Worm (Caenorhabditis elegans) whole organism, late embryonic: ENCODE results near the gene R151.2.

Experiments used
- C08G9.2 ChIP-seq: sonication (generic microtip); optimal IDR thresholded peaks from 2 replicates; lab custom pipeline; 2016; ENCODE audit warnings: mild to moderate bottlenecking, missing genetic modification characterization, moderate library complexity, missing compliant biosample characterization
- ama-1 ChIP-seq: fragments of 150-350 bp; optimal IDR thresholded peaks from 2 replicates; lab custom pipeline; 2014
- ceh-19 ChIP-seq: fragments of 200-800 bp; sonication (Bioruptor generic); optimal IDR thresholded peaks from 2 replicates; lab custom pipeline; 2018; ENCODE audit warnings: mild to moderate bottlenecking, missing genetic modification characterization, missing compliant biosample characterization
- ceh-2 ChIP-seq: sonication (generic microtip); optimal IDR thresholded peaks from 2 replicates; lab custom pipeline; 2016; ENCODE audit warnings: missing genotype, missing genetic modification characterization, missing compliant biosample characterization
- ceh-22 ChIP-seq: sonication (generic microtip); optimal IDR thresholded peaks from 2 replicates; lab custom pipeline; 2017; ENCODE audit warnings: missing biosample characterization, missing genetic modification characterization
- ceh-45 ChIP-seq: fragments of 200-800 bp; sonication (Bioruptor generic); IDR thresholded peaks from 2 replicates; pipeline ENCODE4 v1.3.6; 2022; ENCODE audit warnings: missing genetic modification reagents, missing genetic modification characterization, missing compliant biosample characterization
- ceh-9 ChIP-seq: sonication (generic microtip); optimal IDR thresholded peaks from 2 replicates; lab custom pipeline; 2016; ENCODE audit warnings: mild to moderate bottlenecking, missing genetic modification characterization, inconsistent platforms, missing compliant biosample characterization
- hlh-13 ChIP-seq: fragments of 200-800 bp; sonication (Bioruptor generic); optimal IDR thresholded peaks from 2 replicates; lab custom pipeline; 2018; ENCODE audit warnings: mild to moderate bottlenecking, missing genetic modification characterization, missing compliant biosample characterization
- hlh-6 ChIP-seq: sonication (generic microtip); optimal IDR thresholded peaks from 2 replicates; lab custom pipeline; 2016; ENCODE audit warnings: missing genotype, missing genetic modification characterization, missing compliant biosample characterization
- pha-4 ChIP-seq: fragments of 150-350 bp; optimal IDR thresholded peaks from 2 replicates; lab custom pipeline; 2018; ENCODE audit warnings: missing biosample characterization, missing genetic modification reagents, missing genetic modification characterization
- pqm-1 ChIP-seq: sonication (generic microtip); optimal IDR thresholded peaks from 2 replicates; lab custom pipeline; 2016; ENCODE audit warnings: missing genetic modification characterization, missing compliant biosample characterization
- ttx-3 ChIP-seq: sonication (generic microtip); optimal IDR thresholded peaks from 2 replicates; lab custom pipeline; 2016; ENCODE audit warnings: missing genetic modification reagents, missing genetic modification characterization, missing compliant biosample characterization
- unc-55 ChIP-seq: sonication (generic microtip); optimal IDR thresholded peaks from 2 replicates; lab custom pipeline; 2017; ENCODE audit warnings: missing biosample characterization, missing genetic modification reagents, missing genetic modification characterization
- zip-5 ChIP-seq: sonication (generic microtip); optimal IDR thresholded peaks from 2 replicates; lab custom pipeline; 2016; ENCODE audit warnings: missing genetic modification characterization, missing compliant biosample characterization

ce11 chrIII:7212028-7212427 lies 2.3 kb downstream of the R151.2 start:
- TF ChIP-seq pqm-1 (no peak), ceh-2 (no peak), ama-1 (lab: Kevin White, UChicago) (no peak), ceh-9 (tag; lab: Kevin White, UChicago) (no peak), zip-5 (tag; lab: Kevin White, UChicago) (no peak), hlh-13 (no peak), ceh-45 (no peak), C08G9.2 (tag; lab: Kevin White, UChicago) (no peak), ceh-22 (tag; lab: Kevin White, UChicago) (no peak), ttx-3 (no peak), ceh-19 (GFP tag; lab: Kevin White, UChicago) (no peak), pha-4 (tag; lab: Kevin White, UChicago) (no peak), hlh-6 (tag; lab: Kevin White, UChicago) (no peak), unc-55 (GFP tag; lab: Kevin White, UChicago) (no peak)
